Fruit fly (Drosophila melanogaster): ENCODE measurements around the gene inaF-A.

Gene inaF-A

dm6 chrX:11709799-11710720 is 23.6 kb downstream of the inaF-A start, which contains the start of gene FucT6 (continued):
- TF ChIP-seq scrt (GFP tag; optimal IDR thresholded peaks at IDR 0.05) (no peak), CG30403 (GFP tag; optimal IDR thresholded peaks at IDR 0.05) (no peak), B-H2 (GFP tag; optimal IDR thresholded peaks at IDR 0.05) (peak; percentile 36), Dref (GFP tag; IDR thresholded peaks at IDR 0.05) (peak; percentile 98), zen (tag; optimal IDR thresholded peaks at IDR 0.05) (peak; percentile 21), CG17829 (tag; optimal IDR thresholded peaks at IDR 0.05) (peak; percentile 19), CG14014 (GFP tag; IDR thresholded peaks at IDR 0.05) (no peak), CG8944 (GFP tag; optimal IDR thresholded peaks at IDR 0.05) (no peak), Nf-YC (tag; optimal IDR thresholded peaks at IDR 0.05) (peak; percentile 26), CG32532 (GFP tag; IDR thresholded peaks at IDR 0.05) (peak; percentile 52; the same call in 1 of the 2 replicates), sqz (GFP tag; optimal IDR thresholded peaks at IDR 0.05) (no peak), ranshi (GFP tag; IDR thresholded peaks at IDR 0.05) (0 out of 2 replicates have a peak, but pooled peaks have one; percentile 21), Asciz (GFP tag; optimal IDR thresholded peaks at IDR 0.05) (no peak), h (optimal IDR thresholded peaks at IDR 0.05) (no peak), CG8924 (tag; optimal IDR thresholded peaks at IDR 0.05) (no peak), Camta (GFP tag; optimal IDR thresholded peaks at IDR 0.05) (no peak), vfl (GFP tag; optimal IDR thresholded peaks at IDR 0.05) (no peak), CG12659 (GFP tag; optimal IDR thresholded peaks at IDR 0.05) (peak; percentile 51), Abd-B (GFP tag; optimal IDR thresholded peaks at IDR 0.05) (no peak), HmgD (GFP tag; optimal IDR thresholded peaks at IDR 0.05) (peak; percentile 16), CG12155 (GFP tag; optimal IDR thresholded peaks at IDR 0.05) (peak; percentile 52), CG15073 (GFP tag; optimal IDR thresholded peaks at IDR 0.05) (no peak), p53 (GFP tag; optimal IDR thresholded peaks at IDR 0.05) (no peak), fru (optimal IDR thresholded peaks at IDR 0.05) (no peak), Sox100B (GFP tag; optimal IDR thresholded peaks at IDR 0.05) (no peak), tx (GFP tag; optimal IDR thresholded peaks at IDR 0.05) (no peak), trh (GFP tag; optimal IDR thresholded peaks at IDR 0.05) (no peak), Dll (GFP tag; IDR thresholded peaks at IDR 0.05; ENCODE audit: partially characterized antibody) (peak; percentile 83), Nf-YB (GFP tag; optimal IDR thresholded peaks at IDR 0.05) (no peak), HLHmδ (GFP tag; optimal IDR thresholded peaks at IDR 0.05) (no peak), CG9215 (GFP tag; IDR thresholded peaks at IDR 0.05) (no peak), emc (GFP tag; optimal IDR thresholded peaks at IDR 0.05) (no peak), CG3726 (GFP tag; IDR thresholded peaks at IDR 0.05) (no peak), pb (GFP tag; optimal IDR thresholded peaks at IDR 0.05) (no peak), hbn (GFP tag; IDR thresholded peaks at IDR 0.05; ENCODE audit: partially characterized antibody) (peak; percentile 80), Vsx1 (GFP tag; optimal IDR thresholded peaks at IDR 0.05) (no peak), az2 (GFP tag; optimal IDR thresholded peaks at IDR 0.05) (no peak), sens (GFP tag) (peak; percentile 74), btn (GFP tag; optimal IDR thresholded peaks at IDR 0.05) (no peak), eve (GFP tag; optimal IDR thresholded peaks at IDR 0.05) (no peak), amos (GFP tag; IDR thresholded peaks at IDR 0.05; ENCODE audit: partially characterized antibody) (peak; percentile 93), CG4617 (GFP tag; optimal IDR thresholded peaks at IDR 0.05; ENCODE audit: borderline replicate concordance) (peak; percentile 79), Drgx (GFP tag; IDR thresholded peaks at IDR 0.05) (0 out of 2 replicates have a peak, but pooled peaks have one; percentile 53), sob (GFP tag; IDR thresholded peaks at IDR 0.05) (no peak), Blimp-1 (GFP tag; optimal IDR thresholded peaks at IDR 0.05) (no peak), CHES-1-like (GFP tag; optimal IDR thresholded peaks at IDR 0.05) (peak; percentile 37), sisA (GFP tag; IDR thresholded peaks at IDR 0.05) (no peak), pzg (GFP tag; optimal IDR thresholded peaks at IDR 0.05) (peak; percentile 94), Pdp1 (GFP tag; optimal IDR thresholded peaks at IDR 0.05) (peak in 1 of 2 experiments; percentile 67), Dip3 (GFP tag; optimal IDR thresholded peaks at IDR 0.05) (no peak)

Data from whole organism, embryonic.